Fruit fly (Drosophila melanogaster) whole organism, embryonic: Measurements from ENCODE around the gene Polr3I.

Experiments
- Asciz ChIP-seq: fragments of 200-800 bp; sonication (Bioruptor generic); optimal IDR thresholded peaks from 2 replicates; lab custom pipeline; 2017; ENCODE audit warnings: missing biosample characterization, mild to moderate bottlenecking, missing genetic modification characterization, missing genetic modification reagents
- B-H2 ChIP-seq: fragments of 200-800 bp; sonication (Bioruptor generic); optimal IDR thresholded peaks from 2 replicates; lab custom pipeline; 2018; ENCODE audit warnings: missing biosample characterization, mild to moderate bottlenecking, missing genetic modification characterization
- CG12769 ChIP-seq: fragments of 200-800 bp; sonication (Bioruptor generic); optimal IDR thresholded peaks from 2 replicates; lab custom pipeline; 2019; ENCODE audit warnings: missing biosample characterization, mild to moderate bottlenecking, missing genetic modification characterization, moderate library complexity
- CG13296 ChIP-seq: fragments of 200-800 bp; sonication (Bioruptor generic); optimal IDR thresholded peaks from 3 replicates; lab custom pipeline; 2018; ENCODE audit warnings: missing biosample characterization, mild to moderate bottlenecking, missing genetic modification characterization
- CG13894 ChIP-seq: fragments of 200-800 bp; sonication (Bioruptor generic); optimal IDR thresholded peaks from 3 replicates; lab custom pipeline; 2018; ENCODE audit warnings: missing biosample characterization, mild to moderate bottlenecking, missing genetic modification characterization, moderate library complexity
- CG14965 ChIP-seq: fragments of 200-800 bp; sonication (Bioruptor generic); optimal IDR thresholded peaks from 2 replicates; lab custom pipeline; 2016; ENCODE audit warnings: missing biosample characterization, missing genetic modification characterization, borderline replicate concordance
- CG2678 ChIP-seq: fragments of 200-800 bp; sonication (Bioruptor generic); optimal IDR thresholded peaks from 3 replicates; lab custom pipeline; 2019; ENCODE audit warnings: missing biosample characterization, mild to moderate bottlenecking, missing genetic modification characterization, moderate library complexity
- CG3281 ChIP-seq: fragments of 200-800 bp; sonication (Bioruptor generic); optimal IDR thresholded peaks from 3 replicates; lab custom pipeline; 2017; ENCODE audit warnings: missing biosample characterization, mild to moderate bottlenecking, missing genetic modification characterization
- CG34376 ChIP-seq: fragments of 200-800 bp; sonication (Bioruptor generic); optimal IDR thresholded peaks from 2 replicates; lab custom pipeline; 2018; ENCODE audit warnings: missing biosample characterization, mild to moderate bottlenecking, missing genetic modification characterization
- CG4854 ChIP-seq: fragments of 200-800 bp; sonication (Bioruptor generic); optimal IDR thresholded peaks from 2 replicates; lab custom pipeline; 2016; ENCODE audit warnings: missing biosample characterization, missing genetic modification characterization, inconsistent platforms
- CG8290 ChIP-seq, 3 experiments: fragments of 200-800 bp; sonication (Bioruptor generic); optimal IDR thresholded peaks; 2 replicates each; lab custom pipeline; 2016 to 2019; ENCODE audit warnings: missing biosample characterization in 3 of 3, missing genetic modification characterization in 3 of 3, mild to moderate bottlenecking in 2 of 3, moderate library complexity in 1 of 3
- Deaf1 ChIP-seq: fragments of 200-800 bp; optimal IDR thresholded peaks from 3 replicates; lab custom pipeline; 2019; ENCODE audit warnings: missing biosample characterization, mild to moderate bottlenecking, missing genetic modification characterization, moderate library complexity
- Doc3 ChIP-seq: fragments of 200-800 bp; sonication (Bioruptor generic); IDR thresholded peaks from 3 replicates; pipeline ENCODE4 v1.3.6; 2022; ENCODE audit warnings: missing biosample characterization, missing genetic modification characterization; ENCODE audit not compliant: partially characterized antibody
- Hmr ChIP-seq: fragments of 200-800 bp; sonication (Bioruptor generic); optimal IDR thresholded peaks from 3 replicates; lab custom pipeline; 2017; ENCODE audit warnings: mild to moderate bottlenecking, missing biosample characterization, missing genetic modification reagents, missing genetic modification characterization
- Med ChIP-seq: fragments of 200-800 bp; sonication (Bioruptor generic); peaks from one replicate; lab custom pipeline; 2016; ENCODE audit warnings: missing biosample characterization, missing genetic modification characterization, mild to moderate bottlenecking, inconsistent platforms, moderate library complexity
- Pdp1 ChIP-seq, 2 experiments: fragments of 200-800 bp; sonication (Bioruptor generic); optimal IDR thresholded peaks; 3 replicates each; lab custom pipeline; 2016; ENCODE audit warnings: missing biosample characterization in 2 of 2, missing genetic modification characterization in 2 of 2, mild to moderate bottlenecking in 1 of 2, moderate library complexity in 1 of 2
- Sox102F ChIP-seq: fragments of 200-800 bp; sonication (Bioruptor generic); optimal IDR thresholded peaks from 2 replicates; lab custom pipeline; 2018; ENCODE audit warnings: missing biosample characterization, mild to moderate bottlenecking, missing genetic modification characterization, moderate library complexity
- ab ChIP-seq: fragments of 200-800 bp; sonication (Bioruptor generic); optimal IDR thresholded peaks from 2 replicates; lab custom pipeline; 2016; ENCODE audit warnings: missing biosample characterization, missing genetic modification characterization
- ara ChIP-seq: fragments of 200-800 bp; sonication (Bioruptor generic); IDR thresholded peaks from 2 replicates; pipeline ENCODE4 v1.3.6; 2022; ENCODE audit warnings: missing biosample characterization, missing genetic modification characterization
- dmrt11E ChIP-seq: fragments of 200-800 bp; sonication (Bioruptor generic); optimal IDR thresholded peaks from 3 replicates; lab custom pipeline; 2018; ENCODE audit warnings: missing biosample characterization, mild to moderate bottlenecking, missing genetic modification characterization, moderate library complexity
- dmrt99B ChIP-seq: fragments of 200-800 bp; sonication (Bioruptor generic); optimal IDR thresholded peaks from 2 replicates; lab custom pipeline; 2018; ENCODE audit warnings: missing biosample characterization, mild to moderate bottlenecking, missing genetic modification characterization, moderate library complexity
- esg ChIP-seq: fragments of 200-800 bp; sonication (Bioruptor generic); conservative IDR thresholded peaks from 2 replicates; pipeline ENCODE4 v1.3.6; 2022; ENCODE audit warnings: missing biosample characterization, missing genetic modification characterization
- exex ChIP-seq: fragments of 200-800 bp; sonication (Bioruptor generic); optimal IDR thresholded peaks from 4 replicates; lab custom pipeline; 2018; ENCODE audit warnings: missing biosample characterization, mild to moderate bottlenecking, missing genetic modification characterization, moderate library complexity
- fu2 ChIP-seq: fragments of 200-800 bp; sonication (Bioruptor generic); optimal IDR thresholded peaks from 2 replicates; lab custom pipeline; 2016; ENCODE audit warnings: missing biosample characterization, missing genetic modification characterization
- grn ChIP-seq: fragments of 200-800 bp; sonication (Bioruptor generic); optimal IDR thresholded peaks from 3 replicates; lab custom pipeline; 2017; ENCODE audit warnings: missing biosample characterization, missing genetic modification characterization
- insv ChIP-seq, 2 experiments: fragments of 200-800 bp; sonication (Bioruptor generic); optimal IDR thresholded peaks; 3 replicates each; lab custom pipeline; 2016 to 2018; ENCODE audit warnings: missing biosample characterization in 2 of 2, missing genetic modification characterization in 2 of 2
- lab ChIP-seq: fragments of 200-800 bp; sonication (Bioruptor generic); optimal IDR thresholded peaks from 3 replicates; lab custom pipeline; 2017; ENCODE audit warnings: missing biosample characterization, missing genetic modification characterization, mild to moderate bottlenecking, moderate library complexity, missing genetic modification reagents
- mirr ChIP-seq: fragments of 200-800 bp; sonication (Bioruptor generic); optimal IDR thresholded peaks from 3 replicates; lab custom pipeline; 2018; ENCODE audit warnings: missing biosample characterization, mild to moderate bottlenecking, missing genetic modification characterization
- onecut ChIP-seq: fragments of 200-800 bp; sonication (Bioruptor generic); IDR thresholded peaks from 2 replicates; pipeline ENCODE4 v1.3.6; 2022; ENCODE audit warnings: missing biosample characterization, missing genetic modification characterization
- sens ChIP-seq: fragments of 200-800 bp; sonication (Bioruptor generic); peaks from one replicate; lab custom pipeline; 2016; ENCODE audit warnings: missing biosample characterization, missing genetic modification characterization
- sens-2 ChIP-seq: fragments of 200-800 bp; sonication (Bioruptor generic); IDR thresholded peaks from 2 replicates; pipeline ENCODE4 v1.3.6; 2022; ENCODE audit warnings: missing biosample characterization, missing genetic modification characterization
- sob ChIP-seq: fragments of 200-800 bp; sonication (Bioruptor generic); IDR thresholded peaks from 2 replicates; pipeline ENCODE4 v1.3.6; 2022; ENCODE audit warnings: missing biosample characterization, missing genetic modification characterization
- sug ChIP-seq: fragments of 200-800 bp; optimal IDR thresholded peaks from 2 replicates; lab custom pipeline; 2019; ENCODE audit warnings: missing biosample characterization, mild to moderate bottlenecking, missing genetic modification characterization, moderate library complexity
- tgo ChIP-seq: fragments of 200-800 bp; sonication (Bioruptor generic); IDR thresholded peaks from 3 replicates; pipeline ENCODE4 v1.3.6; 2022; ENCODE audit warnings: missing biosample characterization, missing genetic modification characterization
- trem ChIP-seq: fragments of 200-800 bp; optimal IDR thresholded peaks from 3 replicates; lab custom pipeline; 2019; ENCODE audit warnings: missing biosample characterization, mild to moderate bottlenecking, missing genetic modification characterization, moderate library complexity
- tup ChIP-seq: fragments of 200-800 bp; sonication (Bioruptor generic); optimal IDR thresholded peaks from 2 replicates; lab custom pipeline; 2016; ENCODE audit warnings: missing biosample characterization, mild to moderate bottlenecking, missing genetic modification characterization, moderate library complexity
- unpg ChIP-seq: fragments of 200-800 bp; sonication (Bioruptor generic); optimal IDR thresholded peaks from 3 replicates; lab custom pipeline; 2018; ENCODE audit warnings: missing biosample characterization, mild to moderate bottlenecking, missing genetic modification characterization, moderate library complexity

Gene Polr3I

dm6 chrX:16917462-16917861 lies 33.1 kb downstream of the Polr3I start (continued):
- no peak for TF ChIP-seq tup (GFP tag; lab: Kevin White, UChicago)

dm6 chrX:16918767-16919336 lies 34.5 kb downstream of the Polr3I start:
- TF ChIP-seq exex (tag; lab: Kevin White, UChicago) (peak; percentile 91), sens (GFP tag; lab: Kevin White, UChicago) (peak; percentile 50), grn (GFP tag; lab: Kevin White, UChicago) (peak; percentile 33), CG34376 (GFP tag; lab: Kevin White, UChicago) (peak; percentile 28), sens-2 (no peak), Med (GFP tag; lab: Kevin White, UChicago) (peak; percentile 53), sug (tag; lab: Kevin White, UChicago) (peak; percentile 58), Hmr (GFP tag; lab: Kevin White, UChicago) (peak; percentile 10), CG12769 (peak; percentile 17), Pdp1 (GFP tag; optimal IDR thresholded peaks at IDR 0.05; lab: Kevin White, UChicago) (peak in 1 of 2 experiments; percentile 92), ara (no peak), dmrt99B (tag; lab: Kevin White, UChicago) (no peak), ab (no peak), mirr (GFP tag; lab: Kevin White, UChicago) (peak; percentile 56), CG2678 (tag; lab: Kevin White, UChicago) (peak; percentile 2), Deaf1 (tag; lab: Kevin White, UChicago) (peak; percentile 60)

dm6 chrX:16920682-16921286 lies 36.4 kb downstream of the Polr3I start:
- TF ChIP-seq CG8290 (GFP tag; optimal IDR thresholded peaks at IDR 0.05; lab: Kevin White, UChicago) (no peak), CG8290 (tag; optimal IDR thresholded peaks at IDR 0.05; lab: Kevin White, UChicago) (peak in 1 of 2 experiments; percentile 12), Asciz (GFP tag; lab: Kevin White, UChicago) (no peak), sob (GFP tag; lab: Robert Waterston, UW) (0 out of 2 replicates have a peak, but pooled peaks have one; percentile 17), tgo (GFP tag; lab: Robert Waterston, UW) (no peak), CG14965 (no peak), CG3281 (peak; percentile 10), Med (GFP tag; lab: Kevin White, UChicago) (peak; percentile 5), CG4854 (no peak), onecut (GFP tag; lab: Robert Waterston, UW) (no peak), Pdp1 (GFP tag; optimal IDR thresholded peaks at IDR 0.05; lab: Kevin White, UChicago) (peak in 1 of 2 experiments; percentile 21), grn (GFP tag; lab: Kevin White, UChicago) (peak; percentile 28), trem (tag; lab: Kevin White, UChicago) (no peak), CG2678 (tag; lab: Kevin White, UChicago) (peak; percentile 30), dmrt11E (tag; lab: Kevin White, UChicago) (no peak), CG13296 (GFP tag; lab: Kevin White, UChicago) (peak; percentile 3), unpg (GFP tag; lab: Kevin White, UChicago) (peak; percentile 9), sug (tag; lab: Kevin White, UChicago) (peak; percentile 42), esg (GFP tag; lab: Robert Waterston, UW) (no peak), mirr (GFP tag; lab: Kevin White, UChicago) (peak; percentile 9), CG13894 (peak; percentile 85), Sox102F (GFP tag; lab: Kevin White, UChicago) (no peak), exex (tag; lab: Kevin White, UChicago) (peak; percentile 94), Doc3 (GFP tag; lab: Robert Waterston, UW) (no peak), B-H2 (GFP tag; lab: Kevin White, UChicago) (peak; percentile 12), fu2 (GFP tag; lab: Kevin White, UChicago) (no peak), insv (GFP tag; optimal IDR thresholded peaks at IDR 0.05; lab: Kevin White, UChicago) (no peak), lab (GFP tag; lab: Kevin White, UChicago) (peak; percentile 10)
